Fruit fly (Drosophila melanogaster) whole organism, embryonic: ENCODE measurements around the gene EndoGI.

Experiments used
- ATbp ChIP-seq: fragments of 200-800 bp; sonication (Bioruptor generic); optimal IDR thresholded peaks from 2 replicates; lab custom pipeline; 2017; ENCODE audit warnings: missing biosample characterization, mild to moderate bottlenecking, missing genetic modification characterization, missing genetic modification reagents
- Antp ChIP-seq: fragments of 200-800 bp; sonication (Bioruptor generic); optimal IDR thresholded peaks from 3 replicates; lab custom pipeline; 2016; ENCODE audit warnings: missing biosample characterization, missing genetic modification characterization
- Bdp1 ChIP-seq: fragments of 200-800 bp; sonication (Bioruptor generic); optimal IDR thresholded peaks from 3 replicates; lab custom pipeline; 2016; ENCODE audit warnings: missing biosample characterization, missing genetic modification characterization
- BtbVII ChIP-seq: fragments of 200-800 bp; sonication (Bioruptor generic); optimal IDR thresholded peaks from 3 replicates; lab custom pipeline; 2017; ENCODE audit warnings: missing biosample characterization, mild to moderate bottlenecking, missing genetic modification characterization
- CG10209 ChIP-seq: fragments of 200-800 bp; sonication (Bioruptor generic); optimal IDR thresholded peaks from 3 replicates; lab custom pipeline; 2017; ENCODE audit warnings: missing biosample characterization, mild to moderate bottlenecking, missing genetic modification characterization, missing genetic modification reagents
- CG11456 ChIP-seq: fragments of 200-800 bp; sonication (Bioruptor generic); IDR thresholded peaks from 3 replicates; pipeline ENCODE4 v1.3.6; 2022; ENCODE audit warnings: missing biosample characterization, missing genetic modification characterization
- CG14710 ChIP-seq: fragments of 200-800 bp; sonication (Bioruptor generic); optimal IDR thresholded peaks from 3 replicates; lab custom pipeline; 2019; ENCODE audit warnings: missing biosample characterization, mild to moderate bottlenecking, missing genetic modification characterization, moderate library complexity
- CG17186 ChIP-seq: fragments of 200-800 bp; sonication (Bioruptor generic); optimal IDR thresholded peaks from 3 replicates; lab custom pipeline; 2017; ENCODE audit warnings: missing biosample characterization, missing genetic modification reagents, missing genetic modification characterization
- CG30020 ChIP-seq: fragments of 200-800 bp; optimal IDR thresholded peaks from 2 replicates; lab custom pipeline; 2019; ENCODE audit warnings: missing biosample characterization, mild to moderate bottlenecking, missing genetic modification characterization, moderate library complexity
- CG34376 ChIP-seq: fragments of 200-800 bp; sonication (Bioruptor generic); optimal IDR thresholded peaks from 2 replicates; lab custom pipeline; 2018; ENCODE audit warnings: missing biosample characterization, mild to moderate bottlenecking, missing genetic modification characterization
- CG43689 ChIP-seq: fragments of 200-800 bp; sonication (Bioruptor generic); IDR thresholded peaks from 2 replicates; pipeline ENCODE4 v1.3.6; 2022; ENCODE audit warnings: missing biosample characterization, missing genetic modification characterization
- CG4707 ChIP-seq: fragments of 200-800 bp; sonication (Bioruptor generic); optimal IDR thresholded peaks from 2 replicates; lab custom pipeline; 2018; ENCODE audit warnings: missing biosample characterization, mild to moderate bottlenecking, missing genetic modification characterization, moderate library complexity
- CG4730 ChIP-seq: fragments of 200-800 bp; sonication (Bioruptor generic); IDR thresholded peaks from 2 replicates; pipeline ENCODE4 v1.3.6; 2022; ENCODE audit warnings: missing biosample characterization, missing genetic modification characterization
- CG6765 ChIP-seq: fragments of 200-800 bp; sonication (Bioruptor generic); optimal IDR thresholded peaks from 3 replicates; lab custom pipeline; 2017; ENCODE audit warnings: missing biosample characterization, mild to moderate bottlenecking, missing genetic modification characterization
- CG6813 ChIP-seq: fragments of 200-800 bp; sonication (Bioruptor generic); optimal IDR thresholded peaks from 2 replicates; lab custom pipeline; 2017; ENCODE audit warnings: missing biosample characterization, missing genetic modification characterization, mild to moderate bottlenecking, moderate library complexity, missing genetic modification reagents
- CG8281 ChIP-seq: fragments of 200-800 bp; sonication (Bioruptor generic); optimal IDR thresholded peaks from 2 replicates; lab custom pipeline; 2018; ENCODE audit warnings: missing biosample characterization, mild to moderate bottlenecking, missing genetic modification characterization, moderate library complexity
- CG9437 ChIP-seq: fragments of 200-800 bp; sonication (Bioruptor generic); optimal IDR thresholded peaks from 2 replicates; lab custom pipeline; 2018; ENCODE audit warnings: missing biosample characterization, mild to moderate bottlenecking, missing genetic modification characterization
- CHES-1-like ChIP-seq: fragments of 200-800 bp; sonication (Bioruptor generic); optimal IDR thresholded peaks from 2 replicates; lab custom pipeline; 2016; ENCODE audit warnings: missing biosample characterization, missing genetic modification characterization
- CkIIα-i1 ChIP-seq: fragments of 200-800 bp; sonication (Bioruptor generic); IDR thresholded peaks from 2 replicates; pipeline ENCODE4 v1.3.6; 2022; ENCODE audit warnings: missing biosample characterization, missing genetic modification characterization
- Dref ChIP-seq: fragments of 200-800 bp; sonication (Bioruptor generic); IDR thresholded peaks from 2 replicates; pipeline ENCODE4 v1.3.6; 2022; ENCODE audit warnings: missing biosample characterization, missing genetic modification characterization
- E2f1 ChIP-seq: fragments of 200-800 bp; sonication (Bioruptor generic); IDR thresholded peaks from 2 replicates; pipeline ENCODE4 v1.3.6; 2022; ENCODE audit warnings: missing biosample characterization, missing genetic modification characterization
- Fer1 ChIP-seq: fragments of 200-800 bp; sonication (Bioruptor generic); optimal IDR thresholded peaks from 2 replicates; lab custom pipeline; 2017; ENCODE audit warnings: missing biosample characterization, mild to moderate bottlenecking, missing genetic modification characterization
- Gug ChIP-seq: fragments of 200-800 bp; sonication (Bioruptor generic); IDR thresholded peaks from 4 replicates; pipeline ENCODE4 v1.3.6; 2022; ENCODE audit warnings: missing biosample characterization, missing genetic modification characterization
- H2.0 ChIP-seq: fragments of 200-800 bp; sonication (Bioruptor generic); IDR thresholded peaks from 2 replicates; pipeline ENCODE4 v1.3.6; 2022; ENCODE audit warnings: missing biosample characterization, missing genetic modification characterization
- MBD-R2 ChIP-seq: fragments of 200-800 bp; sonication (Bioruptor generic); IDR thresholded peaks from 2 replicates; pipeline ENCODE4 v1.3.6; 2022; ENCODE audit warnings: missing biosample characterization, missing genetic modification characterization
- Myb ChIP-seq: fragments of 200-800 bp; sonication (Bioruptor generic); optimal IDR thresholded peaks from 2 replicates; lab custom pipeline; 2016; ENCODE audit warnings: missing biosample characterization, missing genetic modification characterization
- Nf-YA ChIP-seq: fragments of 200-800 bp; sonication (Bioruptor generic); IDR thresholded peaks from 2 replicates; pipeline ENCODE4 v1.3.6; 2022; ENCODE audit warnings: missing biosample characterization, missing genetic modification characterization
- Nf-YC ChIP-seq: fragments of 200-800 bp; optimal IDR thresholded peaks from 3 replicates; lab custom pipeline; 2019; ENCODE audit warnings: missing biosample characterization, mild to moderate bottlenecking, missing genetic modification characterization, moderate library complexity
- Scr ChIP-seq: fragments of 200-800 bp; sonication (Bioruptor generic); IDR thresholded peaks from 2 replicates; pipeline ENCODE4 v1.3.6; 2022; ENCODE audit warnings: missing biosample characterization, missing genetic modification characterization; ENCODE audit not compliant: partially characterized antibody
- Side ChIP-seq: fragments of 200-800 bp; sonication (Bioruptor generic); optimal IDR thresholded peaks from 2 replicates; lab custom pipeline; 2016; ENCODE audit warnings: missing biosample characterization, missing genetic modification characterization
- Sry-β ChIP-seq: fragments of 200-800 bp; sonication (Bioruptor generic); optimal IDR thresholded peaks from 2 replicates; lab custom pipeline; 2018; ENCODE audit warnings: missing biosample characterization, mild to moderate bottlenecking, missing genetic modification characterization, moderate library complexity
- Vsx1 ChIP-seq: fragments of 200-800 bp; sonication (Bioruptor generic); optimal IDR thresholded peaks from 2 replicates; lab custom pipeline; 2017; ENCODE audit warnings: missing biosample characterization, mild to moderate bottlenecking, missing genetic modification characterization, missing genetic modification reagents
- aop ChIP-seq: fragments of 200-800 bp; sonication (Bioruptor generic); IDR thresholded peaks from 2 replicates; pipeline ENCODE4 v1.3.6; 2022; ENCODE audit warnings: missing biosample characterization, missing genetic modification characterization
- dan ChIP-seq: fragments of 200-800 bp; sonication (Bioruptor generic); IDR thresholded peaks from 2 replicates; pipeline ENCODE4 v1.3.6; 2022; ENCODE audit warnings: missing biosample characterization, missing genetic modification characterization
- dati ChIP-seq: fragments of 200-800 bp; sonication (Bioruptor generic); IDR thresholded peaks from 2 replicates; pipeline ENCODE4 v1.3.6; 2022; ENCODE audit warnings: missing biosample characterization, missing genetic modification characterization
- grau ChIP-seq: fragments of 200-800 bp; optimal IDR thresholded peaks from 3 replicates; lab custom pipeline; 2019; ENCODE audit warnings: missing biosample characterization, mild to moderate bottlenecking, missing genetic modification characterization, moderate library complexity
- h ChIP-seq: fragments of >200 bp; optimal IDR thresholded peaks from 2 replicates; lab custom pipeline; 2017
- hkb ChIP-seq, 2 experiments: fragments of 200-800 bp in 1 of 2; fragments of >200 bp in 1 of 2; sonication (Bioruptor generic) in 1 of 2; IDR thresholded peaks in 1 of 2; optimal IDR thresholded peaks in 1 of 2; 2 replicates each; pipeline versions ENCODE4 v1.3.6 to Lab custom; 2017 to 2022; ENCODE audit warnings: missing biosample characterization in 1 of 2, missing genetic modification characterization in 1 of 2
- jing ChIP-seq: fragments of 200-800 bp; sonication (Bioruptor generic); optimal IDR thresholded peaks from 2 replicates; lab custom pipeline; 2018; ENCODE audit warnings: missing biosample characterization, mild to moderate bottlenecking, missing genetic modification characterization
- ken ChIP-seq: fragments of 200-800 bp; sonication (Bioruptor generic); IDR thresholded peaks from 3 replicates; pipeline ENCODE4 v1.3.6; 2022; ENCODE audit warnings: missing biosample characterization, missing genetic modification characterization
- mld ChIP-seq: fragments of 200-800 bp; sonication (Bioruptor generic); IDR thresholded peaks from 3 replicates; pipeline ENCODE4 v1.3.6; 2022; ENCODE audit warnings: missing biosample characterization, missing genetic modification characterization; ENCODE audit not compliant: partially characterized antibody
- oc ChIP-seq: fragments of 200-800 bp; sonication (Bioruptor generic); optimal IDR thresholded peaks from 2 replicates; lab custom pipeline; 2018; ENCODE audit warnings: missing biosample characterization, mild to moderate bottlenecking, missing genetic modification characterization, moderate library complexity
- pros ChIP-seq: fragments of 200-800 bp; sonication (Bioruptor generic); optimal IDR thresholded peaks from 3 replicates; lab custom pipeline; 2019; ENCODE audit warnings: missing biosample characterization, mild to moderate bottlenecking, missing genetic modification characterization, moderate library complexity
- rib ChIP-seq: fragments of 200-800 bp; sonication (Bioruptor generic); IDR thresholded peaks from 2 replicates; pipeline ENCODE4 v1.3.6; 2022; ENCODE audit warnings: missing biosample characterization, missing genetic modification characterization
- scrt ChIP-seq: fragments of 200-800 bp; sonication (Bioruptor generic); optimal IDR thresholded peaks from 2 replicates; lab custom pipeline; 2018; ENCODE audit warnings: missing biosample characterization, mild to moderate bottlenecking, missing genetic modification characterization, moderate library complexity
- sisA ChIP-seq: fragments of 200-800 bp; sonication (Bioruptor generic); IDR thresholded peaks from 2 replicates; pipeline ENCODE4 v1.3.6; 2022; ENCODE audit warnings: missing biosample characterization, missing genetic modification characterization
- sr ChIP-seq: fragments of 200-800 bp; sonication (Bioruptor generic); IDR thresholded peaks from 3 replicates; pipeline ENCODE4 v1.3.6; 2022; ENCODE audit warnings: missing biosample characterization, missing genetic modification characterization
- ssp ChIP-seq: fragments of 200-800 bp; sonication (Bioruptor generic); IDR thresholded peaks from 2 replicates; pipeline ENCODE4 v1.3.6; 2022; ENCODE audit warnings: missing biosample characterization, missing genetic modification characterization
- stc ChIP-seq: fragments of 200-800 bp; sonication (Bioruptor generic); IDR thresholded peaks from 2 replicates; pipeline ENCODE4 v1.3.6; 2022; ENCODE audit warnings: missing biosample characterization, missing genetic modification characterization
- tap ChIP-seq: fragments of 200-800 bp; optimal IDR thresholded peaks from 3 replicates; lab custom pipeline; 2019; ENCODE audit warnings: missing biosample characterization, mild to moderate bottlenecking, missing genetic modification characterization, moderate library complexity
- unc-4 ChIP-seq: fragments of 200-800 bp; sonication (Bioruptor generic); IDR thresholded peaks from 2 replicates; pipeline ENCODE4 v1.3.6; 2022; ENCODE audit warnings: missing biosample characterization, missing genetic modification characterization; ENCODE audit not compliant: partially characterized antibody
- vvl ChIP-seq: fragments of 200-800 bp; sonication (Bioruptor generic); IDR thresholded peaks from 2 replicates; pipeline ENCODE4 v1.3.6; 2022; ENCODE audit warnings: missing biosample characterization, missing genetic modification characterization

EndoGI gene

DNA sequence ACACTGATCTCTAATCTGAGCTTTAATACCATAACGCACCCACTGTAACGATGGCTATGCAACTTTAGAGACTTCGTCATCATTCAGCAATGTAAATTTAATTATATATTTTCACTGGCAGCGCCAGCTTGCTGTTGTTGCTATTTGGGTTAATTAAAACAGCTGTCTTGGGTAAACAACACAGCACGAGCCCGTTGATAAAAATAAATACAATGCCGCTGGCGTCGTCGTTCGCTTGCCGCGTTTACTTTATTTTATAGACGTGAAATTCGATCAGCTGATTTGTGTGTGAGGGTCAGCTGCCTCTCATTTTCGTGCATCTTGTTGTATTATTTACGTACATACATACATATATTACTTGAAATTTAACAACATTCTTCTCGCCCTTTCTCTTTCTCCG, 15.2 kb downstream of the EndoGI start (continued):
- TF ChIP-seq CG6765 (GFP tag; lab: Kevin White, UChicago) (no peak), rib (GFP tag; lab: Robert Waterston, UW) (no peak), Nf-YA (GFP tag; lab: Robert Waterston, UW) (no peak), dan (GFP tag; lab: Robert Waterston, UW) (no peak), vvl (GFP tag; lab: Robert Waterston, UW) (no peak), h (lab: Kevin White, UChicago) (no peak), oc (tag; lab: Kevin White, UChicago) (no peak), CG6813 (GFP tag; lab: Kevin White, UChicago) (peak; percentile 68), CG34376 (GFP tag; lab: Kevin White, UChicago) (peak; percentile 71), hkb (optimal IDR thresholded peaks at IDR 0.05; lab: Kevin White, UChicago) (no peak), hkb (GFP tag; IDR thresholded peaks at IDR 0.05; lab: Robert Waterston, UW) (no peak), CG43689 (GFP tag; lab: Robert Waterston, UW) (no peak), CG17186 (GFP tag; lab: Kevin White, UChicago) (no peak), scrt (GFP tag; lab: Kevin White, UChicago) (peak; percentile 37), BtbVII (peak; percentile 46), sr (GFP tag; lab: Robert Waterston, UW) (no peak; the same call in 2 of the 3 replicates), CG11456 (GFP tag; lab: Robert Waterston, UW) (no peak), unc-4 (no peak), ken (GFP tag; lab: Robert Waterston, UW) (no peak), CG30020 (tag; lab: Kevin White, UChicago) (no peak), ssp (GFP tag; lab: Robert Waterston, UW) (no peak), ATbp (GFP tag; lab: Kevin White, UChicago) (peak; percentile 83), Gug (GFP tag; lab: Robert Waterston, UW) (no peak), MBD-R2 (GFP tag; lab: Robert Waterston, UW) (no peak), jing (GFP tag; lab: Kevin White, UChicago) (no peak), stc (GFP tag; lab: Robert Waterston, UW) (no peak), aop (GFP tag; lab: Robert Waterston, UW) (no peak), Bdp1 (GFP tag; lab: Kevin White, UChicago) (no peak), CkIIα-i1 (no peak), CG10209 (GFP tag; lab: Kevin White, UChicago) (peak; percentile 11), sisA (no peak), Nf-YC (tag; lab: Kevin White, UChicago) (no peak), CHES-1-like (GFP tag; lab: Kevin White, UChicago) (no peak), tap (tag; lab: Kevin White, UChicago) (no peak), CG9437 (GFP tag; lab: Kevin White, UChicago) (no peak), Scr (no peak), Myb (GFP tag; lab: Kevin White, UChicago) (no peak), Sry-β (GFP tag; lab: Kevin White, UChicago) (no peak), Fer1 (GFP tag; lab: Kevin White, UChicago) (peak; percentile 67), CG4730 (GFP tag; lab: Robert Waterston, UW) (no peak), H2.0 (no peak), CG8281 (no peak), E2f1 (GFP tag; lab: Robert Waterston, UW) (no peak), dati (GFP tag; lab: Robert Waterston, UW) (no peak), Dref (GFP tag; lab: Robert Waterston, UW) (no peak), CG4707 (GFP tag; lab: Kevin White, UChicago) (peak; percentile 68), Vsx1 (GFP tag; lab: Kevin White, UChicago) (peak; percentile 71), Side (GFP tag; lab: Kevin White, UChicago) (no peak), mld (GFP tag; lab: Robert Waterston, UW) (no peak), grau (tag; lab: Kevin White, UChicago) (no peak), Antp (no peak), pros (GFP tag; lab: Kevin White, UChicago) (no peak), CG14710 (tag; lab: Kevin White, UChicago) (no peak)
